Fruit fly (Drosophila melanogaster): Measurements from ENCODE around the gene B4.

The B4 gene

DNA sequence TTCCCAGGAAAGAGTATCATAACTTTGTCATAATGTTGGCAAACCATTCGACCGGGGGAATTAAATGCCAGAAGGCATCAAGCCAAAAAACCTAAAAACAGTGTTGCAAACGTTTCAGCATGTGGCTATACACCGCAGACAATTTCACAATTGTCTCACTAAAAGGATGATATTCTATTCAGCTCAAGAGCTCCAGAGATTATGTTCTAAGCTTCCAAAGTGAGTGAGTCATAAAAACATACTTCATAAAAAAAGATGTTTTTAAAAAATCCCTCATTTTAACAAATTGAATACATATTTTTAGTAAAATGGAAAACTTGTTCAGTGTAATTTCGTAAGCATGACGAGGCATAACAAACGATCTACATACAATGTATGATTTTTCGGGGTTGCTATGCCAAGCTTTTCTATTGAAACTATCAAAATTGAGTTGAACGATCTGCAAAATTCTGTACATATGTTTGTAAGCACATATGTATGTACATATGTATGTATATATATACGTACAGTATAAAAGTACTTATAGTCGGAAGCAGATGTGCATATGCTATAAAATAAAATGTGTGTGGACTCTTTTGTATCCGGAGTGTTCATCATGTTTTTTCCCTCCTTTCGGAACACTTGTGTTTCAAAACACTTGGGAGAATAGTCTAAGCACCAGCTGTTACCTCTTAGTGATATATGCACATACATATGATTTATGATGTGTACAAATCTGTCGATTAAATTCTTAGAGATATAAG, 34.0 kb downstream of the B4 start (continued):
- TF ChIP-seq CG9215 (GFP tag; IDR thresholded peaks at IDR 0.05) (peak; percentile 51; the same call in 1 of the 2 replicates), CG12391 (tag; optimal IDR thresholded peaks at IDR 0.05) (peak; percentile 50), Stat92E (GFP tag; optimal IDR thresholded peaks at IDR 0.05) (peak in 1 of 3 experiments; percentile 31), tgo (GFP tag; IDR thresholded peaks at IDR 0.05) (peak; percentile 60; the same call in 2 of the 3 replicates), CG1602 (GFP tag; optimal IDR thresholded peaks at IDR 0.05) (peak; percentile 50), CG2678 (tag; optimal IDR thresholded peaks at IDR 0.05) (peak; percentile 82), cas (GFP tag; IDR thresholded peaks at IDR 0.05) (0 out of 2 replicates have a peak, but pooled peaks have one; percentile 14), CG1024 (GFP tag; IDR thresholded peaks at IDR 0.05) (no peak; the same call in 1 of the 2 replicates), CoRest (tag; optimal IDR thresholded peaks at IDR 0.05) (peak; percentile 55), Kr (GFP tag; optimal IDR thresholded peaks at IDR 0.05) (no peak), PHDP (tag; optimal IDR thresholded peaks at IDR 0.05) (peak; percentile 61), Blimp-1 (GFP tag; optimal IDR thresholded peaks at IDR 0.05) (peak; percentile 79), BEAF-32 (GFP tag; optimal IDR thresholded peaks at IDR 0.05) (no peak), CG8765 (GFP tag; IDR thresholded peaks at IDR 0.05) (peak; percentile 73), her (GFP tag; optimal IDR thresholded peaks at IDR 0.05) (peak; percentile 47), CG33557 (GFP tag; optimal IDR thresholded peaks at IDR 0.05) (no peak), CG3407 (GFP tag; optimal IDR thresholded peaks at IDR 0.05) (no peak), Elba2 (GFP tag; optimal IDR thresholded peaks at IDR 0.05) (no peak), Hr51 (GFP tag; optimal IDR thresholded peaks at IDR 0.05) (peak; percentile 21 to 79), HLHmδ (GFP tag; optimal IDR thresholded peaks at IDR 0.05) (no peak), pnt (GFP tag; optimal IDR thresholded peaks at IDR 0.05) (peak; percentile 66), seq (GFP tag; IDR thresholded peaks at IDR 0.05) (peak; percentile 59; the same call in 1 of the 2 replicates), CG8359 (GFP tag; optimal IDR thresholded peaks at IDR 0.05; ENCODE audit: borderline replicate concordance) (peak; percentile 17), CG4707 (GFP tag; optimal IDR thresholded peaks at IDR 0.05) (no peak), CG12155 (GFP tag; optimal IDR thresholded peaks at IDR 0.05) (peak; percentile 68), Meics (GFP tag; optimal IDR thresholded peaks at IDR 0.05) (peak; percentile 72), ssp (GFP tag; IDR thresholded peaks at IDR 0.05) (no peak), CG6791 (GFP tag; IDR thresholded peaks at IDR 0.05; ENCODE audit: partially characterized antibody) (no peak), stc (GFP tag; IDR thresholded peaks at IDR 0.05) (peak; percentile 81), Gsc (GFP tag; IDR thresholded peaks at IDR 0.05) (peak; percentile 51), vfl (GFP tag; optimal IDR thresholded peaks at IDR 0.05) (no peak), CG32767 (GFP tag; IDR thresholded peaks at IDR 0.05) (peak; percentile 72; the same call in 1 of the 2 replicates), zfh2 (GFP tag; optimal IDR thresholded peaks at IDR 0.05) (peak; percentile 64), CG14710 (tag; optimal IDR thresholded peaks at IDR 0.05) (peak; percentile 58), z (GFP tag; IDR thresholded peaks at IDR 0.05) (0 out of 3 replicates have a peak, but pooled peaks have one; percentile 47), ci (GFP tag; IDR thresholded peaks at IDR 0.05) (peak; percentile 66; the same call in 2 of the 3 replicates), CG11504 (tag; optimal IDR thresholded peaks at IDR 0.05) (peak; percentile 90), CG11723 (GFP tag; optimal IDR thresholded peaks at IDR 0.05) (no peak), insv (GFP tag; optimal IDR thresholded peaks at IDR 0.05) (no peak), Trl (optimal IDR thresholded peaks at IDR 0.05) (no peak), Trl (GFP tag; optimal IDR thresholded peaks at IDR 0.05) (peak; percentile 63), TFAM (GFP tag; optimal IDR thresholded peaks at IDR 0.05) (no peak), Scr (GFP tag; IDR thresholded peaks at IDR 0.05; ENCODE audit: partially characterized antibody) (no peak), CG18619 (GFP tag; optimal IDR thresholded peaks at IDR 0.05) (peak; percentile 35), Spps (tag; optimal IDR thresholded peaks at IDR 0.05) (peak; percentile 46), CG6175 (GFP tag; IDR thresholded peaks at IDR 0.05) (peak; percentile 48; the same call in 1 of the 3 replicates), dpn (GFP tag; optimal IDR thresholded peaks at IDR 0.05) (peak; percentile 60 to 86), croc (GFP tag; conservative IDR thresholded peaks at IDR 0.05) (peak; percentile 47; the same call in 2 of the 3 replicates)

Measured in whole organism, embryonic.